Fruit fly (Drosophila melanogaster) whole organism, pupa: Measurements from ENCODE around the gene schuy.

Experiments used
- CG10348 ChIP-seq: fragments of 200-800 bp; sonication (Bioruptor generic); IDR thresholded peaks from 2 replicates; pipeline ENCODE4 v1.3.6; 2022; ENCODE audit warnings: missing biosample characterization, missing genetic modification characterization
- CG12605 ChIP-seq: fragments of 200-800 bp; sonication (Bioruptor generic); IDR thresholded peaks from 2 replicates; pipeline ENCODE4 v1.3.6; 2022; ENCODE audit warnings: missing biosample characterization, missing genetic modification characterization
- CG13204 ChIP-seq: fragments of 200-800 bp; sonication (Bioruptor generic); optimal IDR thresholded peaks from 2 replicates; lab custom pipeline; 2018; ENCODE audit warnings: missing biosample characterization, mild to moderate bottlenecking, missing genetic modification characterization, moderate library complexity
- CG14655 ChIP-seq: fragments of 200-800 bp; sonication (Bioruptor generic); optimal IDR thresholded peaks from 3 replicates; lab custom pipeline; 2017; ENCODE audit warnings: mild to moderate bottlenecking, missing biosample characterization, missing genetic modification reagents, missing genetic modification characterization
- CG15710 ChIP-seq: fragments of 200-800 bp; sonication (Bioruptor generic); optimal IDR thresholded peaks from 2 replicates; lab custom pipeline; 2018; ENCODE audit warnings: missing biosample characterization, mild to moderate bottlenecking, missing genetic modification characterization, moderate library complexity
- CG17806 ChIP-seq: fragments of 200-800 bp; sonication (Bioruptor generic); optimal IDR thresholded peaks from 2 replicates; lab custom pipeline; 2018; ENCODE audit warnings: missing biosample characterization, mild to moderate bottlenecking, missing genetic modification characterization, moderate library complexity
- CG32121 ChIP-seq: fragments of 200-800 bp; sonication (Bioruptor generic); IDR thresholded peaks from 2 replicates; pipeline ENCODE4 v1.3.6; 2022; ENCODE audit warnings: missing biosample characterization, missing genetic modification characterization
- CG34367 ChIP-seq: fragments of 200-800 bp; sonication (Bioruptor generic); optimal IDR thresholded peaks from 2 replicates; lab custom pipeline; 2018; ENCODE audit warnings: missing biosample characterization, mild to moderate bottlenecking, missing genetic modification characterization
- CG4496 ChIP-seq: fragments of 200-800 bp; sonication (Bioruptor generic); IDR thresholded peaks from 3 replicates; pipeline ENCODE4 v1.3.6; 2022; ENCODE audit warnings: missing biosample characterization, missing genetic modification characterization
- CG8159 ChIP-seq: fragments of 200-800 bp; sonication (Bioruptor generic); optimal IDR thresholded peaks from 3 replicates; lab custom pipeline; 2018; ENCODE audit warnings: missing biosample characterization, mild to moderate bottlenecking, missing genetic modification characterization, moderate library complexity
- CG8301 ChIP-seq: fragments of 200-800 bp; sonication (Bioruptor generic); optimal IDR thresholded peaks from 2 replicates; lab custom pipeline; 2018; ENCODE audit warnings: missing biosample characterization, mild to moderate bottlenecking, missing genetic modification characterization
- CG9948 ChIP-seq: fragments of 200-800 bp; sonication (Bioruptor generic); optimal IDR thresholded peaks from 2 replicates; lab custom pipeline; 2018; ENCODE audit warnings: missing biosample characterization, mild to moderate bottlenecking, missing genetic modification characterization, moderate library complexity
- D1 ChIP-seq: fragments of 200-800 bp; sonication (Bioruptor generic); optimal IDR thresholded peaks from 2 replicates; lab custom pipeline; 2018; ENCODE audit warnings: missing biosample characterization, mild to moderate bottlenecking, missing genetic modification characterization, moderate library complexity
- EcR ChIP-seq: fragments of 200-800 bp; sonication (Bioruptor generic); optimal IDR thresholded peaks from 3 replicates; lab custom pipeline; 2019; ENCODE audit warnings: missing biosample characterization, missing genetic modification characterization, mild to moderate bottlenecking, moderate library complexity, missing genetic modification reagents
- Ets98B ChIP-seq: fragments of 200-800 bp; sonication (Bioruptor generic); IDR thresholded peaks from 2 replicates; pipeline ENCODE4 v1.3.6; 2022; ENCODE audit warnings: missing biosample characterization, missing genetic modification characterization
- Pif1A ChIP-seq: fragments of 200-800 bp; sonication (Bioruptor generic); optimal IDR thresholded peaks from 3 replicates; lab custom pipeline; 2016; ENCODE audit warnings: missing biosample characterization, missing genetic modification characterization
- Pif1B ChIP-seq: fragments of 200-800 bp; sonication (Bioruptor generic); optimal IDR thresholded peaks from 3 replicates; lab custom pipeline; 2016; ENCODE audit warnings: missing biosample characterization, missing genetic modification characterization
- Snoo ChIP-seq: fragments of 200-800 bp; sonication (Bioruptor generic); optimal IDR thresholded peaks from 3 replicates; lab custom pipeline; 2017; ENCODE audit warnings: missing biosample characterization, mild to moderate bottlenecking, missing genetic modification characterization, inconsistent platforms
- fd96Ca ChIP-seq: fragments of 200-800 bp; sonication (Bioruptor generic); IDR thresholded peaks from 3 replicates; pipeline ENCODE4 v1.3.6; 2022; ENCODE audit warnings: missing biosample characterization, missing genetic modification characterization
- gl ChIP-seq: fragments of 200-800 bp; sonication (Bioruptor generic); optimal IDR thresholded peaks from 2 replicates; lab custom pipeline; 2018; ENCODE audit warnings: missing biosample characterization, mild to moderate bottlenecking, missing genetic modification characterization
- rn ChIP-seq: fragments of 200-800 bp; sonication (Bioruptor generic); IDR thresholded peaks from 2 replicates; pipeline ENCODE4 v1.3.6; 2022; ENCODE audit warnings: missing biosample characterization, missing genetic modification characterization

schuy gene

dm6 chr3L:19991714-19992231 lies 5.9 kb downstream of the schuy start, which contains the start of the genes CG7646 and Nca:
Gene CG7646 (plus strand): TSS chr3L:19991887.
Gene Nca (plus strand): TSS chr3L:19991887.
- peak; percentile 69 for TF ChIP-seq D1
- no peak for TF ChIP-seq rn (GFP tag; lab: Robert Waterston, UW)
- TF ChIP-seq, all 21 proteins: peak for 1

- no peak for TF ChIP-seq Ets98B (GFP tag; lab: Robert Waterston, UW)
- TF ChIP-seq Snoo (tag; lab: Kevin White, UChicago): no peak
- TF ChIP-seq CG14655: no peak
- TF ChIP-seq gl: no peak
- TF ChIP-seq CG4496 (GFP tag; lab: Robert Waterston, UW): no peak
- TF ChIP-seq CG12605 (GFP tag; lab: Robert Waterston, UW): no peak
- TF ChIP-seq EcR (GFP tag; lab: Kevin White, UChicago): no peak
- no peak for TF ChIP-seq CG10348
- TF ChIP-seq, all 21 proteins: peak for 0
These were observed 8.1 kb downstream of the schuy start for dm6 chr3L:19994015-19994414.

dm6 chr3L:20000081-20000736 lies 14.3 kb downstream of the schuy start, which contains the start of the genes Tom20 and Gabat:
Gene Tom20 (plus strand): TSS chr3L:20000644.
Gene Gabat (minus strand): TSS chr3L:20000686.
- no peak for TF ChIP-seq CG14655
- no peak for TF ChIP-seq CG34367 (tag; lab: Kevin White, UChicago)
- TF ChIP-seq EcR (GFP tag; lab: Kevin White, UChicago): no peak
- no peak for TF ChIP-seq rn (GFP tag; lab: Robert Waterston, UW)
- TF ChIP-seq D1: no peak
- TF ChIP-seq CG32121 (GFP tag; lab: Robert Waterston, UW): no peak
- no peak for TF ChIP-seq fd96Ca (GFP tag; lab: Robert Waterston, UW)
- no peak for TF ChIP-seq CG17806 (tag; lab: Kevin White, UChicago)
- TF ChIP-seq, all 21 proteins: peak for 0

- TF ChIP-seq Pif1A (GFP tag; lab: Kevin White, UChicago): no peak
- TF ChIP-seq rn (GFP tag; lab: Robert Waterston, UW): no peak
- no peak for TF ChIP-seq Snoo (tag; lab: Kevin White, UChicago)
- no peak for TF ChIP-seq Pif1B (GFP tag; lab: Kevin White, UChicago)
- no peak for TF ChIP-seq gl
These were observed 15.2 kb downstream of the schuy start for dm6 chr3L:20000878-20001640.

- no peak for TF ChIP-seq fd96Ca (GFP tag; lab: Robert Waterston, UW)
- 0 out of 2 replicates have a peak, but pooled peaks have one; percentile 20 for TF ChIP-seq CG10348
- TF ChIP-seq CG9948 (tag; lab: Kevin White, UChicago): peak; percentile 86
- peak; percentile 83 for TF ChIP-seq CG34367 (tag; lab: Kevin White, UChicago)
- peak; percentile 91 for TF ChIP-seq Snoo (tag; lab: Kevin White, UChicago)
- peak; percentile 81 for TF ChIP-seq D1
- no peak; the same call in 1 of the 2 replicates for TF ChIP-seq rn (GFP tag; lab: Robert Waterston, UW)
- peak; percentile 89 for TF ChIP-seq Pif1A (GFP tag; lab: Kevin White, UChicago)
- TF ChIP-seq gl: peak; percentile 83
- peak; percentile 90 for TF ChIP-seq CG32121 (GFP tag; lab: Robert Waterston, UW)
- peak; percentile 92 for TF ChIP-seq CG8159 (tag; lab: Kevin White, UChicago)
- no peak for TF ChIP-seq CG13204 (GFP tag; lab: Kevin White, UChicago)
- peak; percentile 92 for TF ChIP-seq CG15710 (tag; lab: Kevin White, UChicago)
- TF ChIP-seq CG17806 (tag; lab: Kevin White, UChicago): peak; percentile 92
- peak; percentile 89 for TF ChIP-seq CG14655
- no peak for TF ChIP-seq EcR (GFP tag; lab: Kevin White, UChicago)
- peak; percentile 93 for TF ChIP-seq Ets98B (GFP tag; lab: Robert Waterston, UW)
- TF ChIP-seq CG12605 (GFP tag; lab: Robert Waterston, UW): peak; percentile 89
- peak; percentile 87 for TF ChIP-seq CG8301 (tag; lab: Kevin White, UChicago)
- TF ChIP-seq Pif1B (GFP tag; lab: Kevin White, UChicago): peak; percentile 80
- TF ChIP-seq CG4496 (GFP tag; lab: Robert Waterston, UW): peak; percentile 96
These were observed 16.8 kb downstream of the schuy start, which contains the start of gene CG7668 for dm6 chr3L:20002482-20003234. Gene CG7668 (plus strand): TSS chr3L:20002736.

- TF ChIP-seq CG4496 (GFP tag; lab: Robert Waterston, UW) (0 out of 3 replicates have a peak, but pooled peaks have one; percentile 4), gl (no peak)
These were observed 17.3 kb downstream of the schuy start for dm6 chr3L:20003235-20003493.
